Worm (Caenorhabditis elegans): ENCODE data around the gene pxn-2.

pxn-2 gene

ce11 chrX:10963453-10964046, 15.5 kb downstream of the pxn-2 start, which contains the start of gene nas-10 (continued):
- peak; percentile 91 for TF ChIP-seq lim-7 (GFP tag; IDR thresholded peaks at IDR 0.05)
- TF ChIP-seq F44E2.7 (GFP tag; IDR thresholded peaks at IDR 0.05) = peak; percentile 81; the same call in 1 of the 2 replicates
- no peak for TF ChIP-seq nhr-76 (tag; optimal IDR thresholded peaks at IDR 0.05)
- TF ChIP-seq rbr-2 (tag; optimal IDR thresholded peaks at IDR 0.05) = peak; percentile 58
- TF ChIP-seq F37D6.2 (tag; optimal IDR thresholded peaks at IDR 0.05) = peak; percentile 62
- TF ChIP-seq nhr-77 (tag; optimal IDR thresholded peaks at IDR 0.05) = peak; percentile 53
- TF ChIP-seq cey-2 (tag; optimal IDR thresholded peaks at IDR 0.05; ENCODE audit: borderline replicate concordance, insufficient read depth) = no peak
- TF ChIP-seq egl-43 (GFP tag; IDR thresholded peaks at IDR 0.05) = no peak
- no peak for TF ChIP-seq ZK546.5 (tag; optimal IDR thresholded peaks at IDR 0.05)
- peak; percentile 90 for TF ChIP-seq tra-1 (GFP tag; IDR thresholded peaks at IDR 0.05)
- TF ChIP-seq hlh-30 (tag; optimal IDR thresholded peaks at IDR 0.05; ENCODE audit: insufficient read depth) = peak; percentile 44
- TF ChIP-seq lin-13 (GFP tag; optimal IDR thresholded peaks at IDR 0.05) = peak; percentile 49
- peak; percentile 62 for TF ChIP-seq mxl-3 (GFP tag; optimal IDR thresholded peaks at IDR 0.05)
- peak; percentile 63 for TF ChIP-seq Y5F2A.4 (GFP tag; optimal IDR thresholded peaks at IDR 0.05)
- TF ChIP-seq php-3 (GFP tag; IDR thresholded peaks at IDR 0.05) = peak; percentile 70
- TF ChIP-seq D1046.2 (GFP tag; IDR thresholded peaks at IDR 0.05) = no peak
- TF ChIP-seq hmg-1.1 (GFP tag; IDR thresholded peaks at IDR 0.05) = peak; percentile 96
- peak; percentile 90 for TF ChIP-seq vab-7 (GFP tag; IDR thresholded peaks at IDR 0.05)
- peak; percentile 69; the same call in 1 of the 2 replicates for TF ChIP-seq Y48G9A.11 (GFP tag; IDR thresholded peaks at IDR 0.05)
- TF ChIP-seq lin-1 (GFP tag; IDR thresholded peaks at IDR 0.05) = peak; percentile 94
- TF ChIP-seq ceh-20 (GFP tag; IDR thresholded peaks at IDR 0.05) = no peak
- TF ChIP-seq mdl-1 (tag; optimal IDR thresholded peaks at IDR 0.05) = peak in 1 of 2 experiments; percentile 57
- no peak for TF ChIP-seq dve-1 (tag; optimal IDR thresholded peaks at IDR 0.05; ENCODE audit: insufficient read depth)
- no peak for TF ChIP-seq tag-97 (GFP tag; IDR thresholded peaks at IDR 0.05)
- TF ChIP-seq spr-1 (tag; optimal IDR thresholded peaks at IDR 0.05) = peak; percentile 71
- TF ChIP-seq snpc-4 (tag; optimal IDR thresholded peaks at IDR 0.05) = no peak
- TF ChIP-seq daf-8 (GFP tag; IDR thresholded peaks at IDR 0.05) = 0 out of 2 replicates have a peak, but pooled peaks have one; percentile 18
- peak; percentile 79 for TF ChIP-seq nhr-111 (GFP tag; optimal IDR thresholded peaks at IDR 0.05)
- TF ChIP-seq madf-5 (GFP tag; IDR thresholded peaks at IDR 0.05) = peak; percentile 34 to 87; a peak in 2 of 4 replicates
- TF ChIP-seq arid-1 (GFP tag; conservative IDR thresholded peaks at IDR 0.05) = peak; percentile 91
- no peak for TF ChIP-seq ztf-7 (tag; optimal IDR thresholded peaks at IDR 0.05)
- peak; percentile 68 for TF ChIP-seq hlh-11 (tag; optimal IDR thresholded peaks at IDR 0.05)
- no peak for TF ChIP-seq zag-1 (tag; optimal IDR thresholded peaks at IDR 0.05)
- TF ChIP-seq ceh-28 (tag; optimal IDR thresholded peaks at IDR 0.05) = no peak
- no peak for TF ChIP-seq skn-1 (tag; optimal IDR thresholded peaks at IDR 0.05)
- peak; percentile 26 for TF ChIP-seq nhr-25 (tag; optimal IDR thresholded peaks at IDR 0.05; ENCODE audit: borderline replicate concordance, insufficient read depth)
- TF ChIP-seq mes-2 (tag; optimal IDR thresholded peaks at IDR 0.05; ENCODE audit: poor library complexity, severe bottlenecking) = peak; percentile 79
- no peak for TF ChIP-seq daf-12 (tag; optimal IDR thresholded peaks at IDR 0.05)
- TF ChIP-seq lin-15B (tag; optimal IDR thresholded peaks at IDR 0.05) = no peak
- TF ChIP-seq ceh-62 (tag; optimal IDR thresholded peaks at IDR 0.05) = no peak
- TF ChIP-seq nhr-11 (tag; optimal IDR thresholded peaks at IDR 0.05) = no peak
- TF ChIP-seq madf-9 (GFP tag; conservative IDR thresholded peaks at IDR 0.05) = peak; percentile 85
- no peak for TF ChIP-seq aly-2 (tag; optimal IDR thresholded peaks at IDR 0.05)
- TF ChIP-seq mep-1 (tag; optimal IDR thresholded peaks at IDR 0.05) = no peak
- peak; percentile 64 for TF ChIP-seq sdz-12 (GFP tag; optimal IDR thresholded peaks at IDR 0.05)
- 0 out of 2 replicates have a peak, but pooled peaks have one; percentile 47 for TF ChIP-seq lin-29 (GFP tag; IDR thresholded peaks at IDR 0.05)
- TF ChIP-seq ctbp-1 (GFP tag; IDR thresholded peaks at IDR 0.05) = peak; percentile 90
- TF ChIP-seq zip-11 (GFP tag; IDR thresholded peaks at IDR 0.05) = 0 out of 2 replicates have a peak, but pooled peaks have one; percentile 48
- TF ChIP-seq unc-130 (GFP tag; optimal IDR thresholded peaks at IDR 0.05) = peak; percentile 23
- no peak for TF ChIP-seq mdt-29 (GFP tag; IDR thresholded peaks at IDR 0.05)
